Fruit fly (Drosophila melanogaster) whole organism, embryonic: ENCODE data around the gene PpV.

Source experiments
- BEAF-32 ChIP-seq: fragments of 200-800 bp; sonication (Bioruptor generic); optimal IDR thresholded peaks from 3 replicates; lab custom pipeline; 2017; ENCODE audit warnings: missing biosample characterization, missing genetic modification characterization, mild to moderate bottlenecking, moderate library complexity, missing genetic modification reagents
- BtbVII ChIP-seq: fragments of 200-800 bp; sonication (Bioruptor generic); optimal IDR thresholded peaks from 3 replicates; lab custom pipeline; 2017; ENCODE audit warnings: missing biosample characterization, mild to moderate bottlenecking, missing genetic modification characterization
- CG11085 ChIP-seq: fragments of 200-800 bp; sonication (Bioruptor generic); IDR thresholded peaks from 2 replicates; pipeline ENCODE4 v1.3.6; 2022; ENCODE audit warnings: missing biosample characterization, missing genetic modification characterization
- CG11398 ChIP-seq: fragments of 200-800 bp; sonication (Bioruptor generic); optimal IDR thresholded peaks from 2 replicates; lab custom pipeline; 2016; ENCODE audit warnings: missing biosample characterization, missing genetic modification characterization
- CG13123 ChIP-seq: fragments of 200-800 bp; sonication (Bioruptor generic); optimal IDR thresholded peaks from 2 replicates; lab custom pipeline; 2016; ENCODE audit warnings: missing biosample characterization, missing genetic modification characterization
- CG15601 ChIP-seq: fragments of 200-800 bp; sonication (Bioruptor generic); optimal IDR thresholded peaks from 3 replicates; lab custom pipeline; 2019; ENCODE audit warnings: missing biosample characterization, mild to moderate bottlenecking, missing genetic modification characterization, moderate library complexity
- CG16813 ChIP-seq: fragments of 200-800 bp; sonication (Bioruptor generic); IDR thresholded peaks from 3 replicates; pipeline ENCODE4 v1.3.6; 2022; ENCODE audit warnings: missing biosample characterization, missing genetic modification characterization; ENCODE audit not compliant: partially characterized antibody
- CG17186 ChIP-seq: fragments of 200-800 bp; sonication (Bioruptor generic); optimal IDR thresholded peaks from 3 replicates; lab custom pipeline; 2017; ENCODE audit warnings: missing biosample characterization, missing genetic modification reagents, missing genetic modification characterization
- CG1792 ChIP-seq: fragments of 200-800 bp; sonication (Bioruptor generic); optimal IDR thresholded peaks from 2 replicates; lab custom pipeline; 2016; ENCODE audit warnings: missing biosample characterization, missing genetic modification characterization
- CG2120 ChIP-seq: fragments of 200-800 bp; sonication (Bioruptor generic); optimal IDR thresholded peaks from 3 replicates; lab custom pipeline; 2016; ENCODE audit warnings: missing biosample characterization, missing genetic modification characterization
- CG2199 ChIP-seq: fragments of 200-800 bp; sonication (Bioruptor generic); IDR thresholded peaks from 3 replicates; pipeline ENCODE4 v1.3.6; 2022; ENCODE audit warnings: missing biosample characterization, missing genetic modification characterization
- CG3163 ChIP-seq: fragments of 200-800 bp; sonication (Bioruptor generic); optimal IDR thresholded peaks from 3 replicates; lab custom pipeline; 2016; ENCODE audit warnings: missing biosample characterization, missing genetic modification characterization
- CG32772 ChIP-seq: fragments of 200-800 bp; sonication (Bioruptor generic); IDR thresholded peaks from 2 replicates; pipeline ENCODE4 v1.3.6; 2022; ENCODE audit warnings: missing biosample characterization, missing genetic modification characterization
- CG33213 ChIP-seq: fragments of 200-800 bp; sonication (Bioruptor generic); optimal IDR thresholded peaks from 3 replicates; lab custom pipeline; 2016; ENCODE audit warnings: missing biosample characterization, missing genetic modification characterization
- CG34224 ChIP-seq: fragments of 200-800 bp; sonication (Bioruptor generic); IDR thresholded peaks from 3 replicates; pipeline ENCODE4 v1.3.6; 2022; ENCODE audit warnings: missing biosample characterization, missing genetic modification characterization; ENCODE audit not compliant: partially characterized antibody
- CG6765 ChIP-seq: fragments of 200-800 bp; sonication (Bioruptor generic); optimal IDR thresholded peaks from 3 replicates; lab custom pipeline; 2017; ENCODE audit warnings: missing biosample characterization, mild to moderate bottlenecking, missing genetic modification characterization
- CG7271 ChIP-seq: fragments of 200-800 bp; sonication (Bioruptor generic); optimal IDR thresholded peaks from 2 replicates; lab custom pipeline; 2018; ENCODE audit warnings: missing biosample characterization, mild to moderate bottlenecking, missing genetic modification characterization, moderate library complexity
- CG8290 ChIP-seq, 3 experiments: fragments of 200-800 bp; sonication (Bioruptor generic); optimal IDR thresholded peaks; 2 replicates each; lab custom pipeline; 2016 to 2019; ENCODE audit warnings: missing biosample characterization in 3 of 3, missing genetic modification characterization in 3 of 3, mild to moderate bottlenecking in 2 of 3, moderate library complexity in 1 of 3
- CG8359 ChIP-seq: fragments of 200-800 bp; sonication (Bioruptor generic); optimal IDR thresholded peaks from 2 replicates; lab custom pipeline; 2017; ENCODE audit warnings: missing biosample characterization, mild to moderate bottlenecking, missing genetic modification characterization, borderline replicate concordance
- CG8478 ChIP-seq: fragments of >200 bp; optimal IDR thresholded peaks from 2 replicates; lab custom pipeline; 2018
- CG9437 ChIP-seq: fragments of 200-800 bp; sonication (Bioruptor generic); optimal IDR thresholded peaks from 2 replicates; lab custom pipeline; 2018; ENCODE audit warnings: missing biosample characterization, mild to moderate bottlenecking, missing genetic modification characterization
- CG9797 ChIP-seq: fragments of 200-800 bp; sonication (Bioruptor generic); optimal IDR thresholded peaks from 3 replicates; lab custom pipeline; 2018; ENCODE audit warnings: missing biosample characterization, mild to moderate bottlenecking, missing genetic modification characterization
- CHES-1-like ChIP-seq: fragments of 200-800 bp; sonication (Bioruptor generic); optimal IDR thresholded peaks from 2 replicates; lab custom pipeline; 2016; ENCODE audit warnings: missing biosample characterization, missing genetic modification characterization
- Camta ChIP-seq: fragments of 200-800 bp; sonication (Bioruptor generic); optimal IDR thresholded peaks from 2 replicates; lab custom pipeline; 2016; ENCODE audit warnings: missing biosample characterization, missing genetic modification characterization
- Dfd ChIP-seq, 2 experiments: fragments of >200 bp; optimal IDR thresholded peaks; 2 replicates each; lab custom pipeline; 2017; ENCODE audit warnings: missing biosample characterization in 2 of 2, missing genetic modification characterization in 2 of 2
- Dll ChIP-seq: fragments of 200-800 bp; sonication (Bioruptor generic); IDR thresholded peaks from 4 replicates; pipeline ENCODE4 v1.3.6; 2022; ENCODE audit warnings: missing biosample characterization, missing genetic modification characterization; ENCODE audit not compliant: partially characterized antibody
- ERR ChIP-seq: fragments of 200-800 bp; sonication (Bioruptor generic); optimal IDR thresholded peaks from 2 replicates; lab custom pipeline; 2016; ENCODE audit warnings: missing biosample characterization, missing genetic modification characterization
- Elba2 ChIP-seq: fragments of 200-800 bp; sonication (Bioruptor generic); optimal IDR thresholded peaks from 3 replicates; lab custom pipeline; 2016; ENCODE audit warnings: missing biosample characterization, missing genetic modification characterization
- Ets65A ChIP-seq: fragments of 200-800 bp; sonication (Bioruptor generic); peaks from one replicate; lab custom pipeline; 2016; ENCODE audit warnings: missing biosample characterization, missing genetic modification characterization
- HHEX ChIP-seq: fragments of 200-800 bp; sonication (Bioruptor generic); optimal IDR thresholded peaks from 3 replicates; lab custom pipeline; 2017; ENCODE audit warnings: missing biosample characterization, mild to moderate bottlenecking, missing genetic modification characterization, missing genetic modification reagents
- HLH4C ChIP-seq: fragments of 200-800 bp; sonication (Bioruptor generic); IDR thresholded peaks from 3 replicates; pipeline ENCODE4 v1.3.6; 2022; ENCODE audit warnings: missing biosample characterization, missing genetic modification characterization; ENCODE audit not compliant: partially characterized antibody
- HLH54F ChIP-seq: fragments of 200-800 bp; sonication (Bioruptor generic); optimal IDR thresholded peaks from 3 replicates; lab custom pipeline; 2016; ENCODE audit warnings: missing biosample characterization, missing genetic modification characterization
- HLHmδ ChIP-seq: fragments of 200-800 bp; sonication (Bioruptor generic); optimal IDR thresholded peaks from 2 replicates; lab custom pipeline; 2018; ENCODE audit warnings: missing biosample characterization, mild to moderate bottlenecking, missing genetic modification characterization, moderate library complexity
- Hand ChIP-seq: fragments of 200-800 bp; sonication (Bioruptor generic); optimal IDR thresholded peaks from 2 replicates; lab custom pipeline; 2017; ENCODE audit warnings: mild to moderate bottlenecking, missing biosample characterization, missing genetic modification reagents, missing genetic modification characterization
- Hey ChIP-seq: fragments of 200-800 bp; sonication (Bioruptor generic); optimal IDR thresholded peaks from 3 replicates; lab custom pipeline; 2018; ENCODE audit warnings: missing biosample characterization, mild to moderate bottlenecking, missing genetic modification characterization
- Lhr ChIP-seq: fragments of 200-800 bp; sonication (Bioruptor generic); optimal IDR thresholded peaks from 3 replicates; lab custom pipeline; 2017; ENCODE audit warnings: mild to moderate bottlenecking, missing biosample characterization, missing genetic modification reagents, missing genetic modification characterization
- MTF-1 ChIP-seq: fragments of 200-800 bp; sonication (Bioruptor generic); optimal IDR thresholded peaks from 2 replicates; lab custom pipeline; 2018; ENCODE audit warnings: missing biosample characterization, mild to moderate bottlenecking, missing genetic modification characterization, borderline replicate concordance
- Meics ChIP-seq: fragments of 200-800 bp; sonication (Bioruptor generic); optimal IDR thresholded peaks from 2 replicates; lab custom pipeline; 2017; ENCODE audit warnings: missing biosample characterization, mild to moderate bottlenecking, missing genetic modification characterization
- Mes4 ChIP-seq: fragments of 200-800 bp; sonication (Bioruptor generic); optimal IDR thresholded peaks from 2 replicates; lab custom pipeline; 2016; ENCODE audit warnings: missing biosample characterization, missing genetic modification characterization
- Vsx1 ChIP-seq: fragments of 200-800 bp; sonication (Bioruptor generic); optimal IDR thresholded peaks from 2 replicates; lab custom pipeline; 2017; ENCODE audit warnings: missing biosample characterization, mild to moderate bottlenecking, missing genetic modification characterization, missing genetic modification reagents
- chn ChIP-seq: fragments of 200-800 bp; sonication (Bioruptor generic); optimal IDR thresholded peaks from 2 replicates; lab custom pipeline; 2016; ENCODE audit warnings: missing biosample characterization, missing genetic modification characterization
- crc ChIP-seq: fragments of 200-800 bp; sonication (Bioruptor generic); optimal IDR thresholded peaks from 2 replicates; lab custom pipeline; 2016; ENCODE audit warnings: missing biosample characterization, missing genetic modification characterization
- da ChIP-seq: fragments of 200-800 bp; sonication (Bioruptor generic); optimal IDR thresholded peaks from 2 replicates; lab custom pipeline; 2016; ENCODE audit warnings: missing biosample characterization, missing genetic modification characterization
- emc ChIP-seq: fragments of 200-800 bp; sonication (Bioruptor generic); optimal IDR thresholded peaks from 2 replicates; lab custom pipeline; 2016; ENCODE audit warnings: missing biosample characterization, missing genetic modification characterization
- eve ChIP-seq, 2 experiments: fragments of >200 bp; optimal IDR thresholded peaks; 2 replicates each; lab custom pipeline; 2017; ENCODE audit warnings: missing biosample characterization in 2 of 2, missing genetic modification characterization in 2 of 2
- gsb ChIP-seq: fragments of 200-800 bp; sonication (Bioruptor generic); IDR thresholded peaks from 2 replicates; pipeline ENCODE4 v1.3.6; 2022; ENCODE audit warnings: missing biosample characterization, missing genetic modification characterization
- hbn ChIP-seq: fragments of 200-800 bp; sonication (Bioruptor generic); IDR thresholded peaks from 2 replicates; pipeline ENCODE4 v1.3.6; 2022; ENCODE audit warnings: missing biosample characterization, missing genetic modification characterization; ENCODE audit not compliant: partially characterized antibody
- salm ChIP-seq: fragments of 200-800 bp; sonication (Bioruptor generic); optimal IDR thresholded peaks from 2 replicates; lab custom pipeline; 2018; ENCODE audit warnings: missing biosample characterization, mild to moderate bottlenecking, missing genetic modification characterization
- zen2 ChIP-seq: fragments of 200-800 bp; sonication (Bioruptor generic); IDR thresholded peaks from 3 replicates; pipeline ENCODE4 v1.3.6; 2022; ENCODE audit warnings: missing biosample characterization, missing genetic modification characterization; ENCODE audit not compliant: partially characterized antibody
- zfh1 ChIP-seq: fragments of 200-800 bp; sonication (Bioruptor generic); IDR thresholded peaks from 3 replicates; pipeline ENCODE4 v1.3.6; 2022; ENCODE audit warnings: missing biosample characterization, missing genetic modification characterization

Gene PpV

dm6 chrX:6361215-6361614 is 11.5 kb downstream of the PpV start:
- TF ChIP-seq CG7271 (tag; lab: Kevin White, UChicago) (no peak), CG1792 (GFP tag; lab: Kevin White, UChicago) (no peak), zen2 (GFP tag; lab: Robert Waterston, UW) (peak; percentile 29; the same call in 2 of the 3 replicates), CG8359 (GFP tag; lab: Kevin White, UChicago) (no peak), CG3163 (no peak), HHEX (GFP tag; lab: Kevin White, UChicago) (no peak), CG2120 (no peak), CG16813 (GFP tag; lab: Robert Waterston, UW) (peak; percentile 44; the same call in 2 of the 3 replicates), Lhr (GFP tag; lab: Kevin White, UChicago) (no peak), da (GFP tag; lab: Kevin White, UChicago) (no peak), gsb (GFP tag; lab: Robert Waterston, UW) (no peak), ERR (GFP tag; lab: Kevin White, UChicago) (no peak), CG17186 (GFP tag; lab: Kevin White, UChicago) (no peak), eve (GFP tag; optimal IDR thresholded peaks at IDR 0.05; lab: Kevin White, UChicago) (no peak), emc (GFP tag; lab: Kevin White, UChicago) (no peak), Elba2 (GFP tag; lab: Kevin White, UChicago) (no peak), CHES-1-like (GFP tag; lab: Kevin White, UChicago) (no peak), HLH54F (GFP tag; lab: Kevin White, UChicago) (no peak), CG33213 (GFP tag; lab: Kevin White, UChicago) (no peak), HLH4C (GFP tag; lab: Robert Waterston, UW) (no peak), Mes4 (GFP tag; lab: Kevin White, UChicago) (no peak), CG15601 (tag; lab: Kevin White, UChicago) (no peak), CG8478 (lab: Kevin White, UChicago) (no peak), MTF-1 (GFP tag; lab: Kevin White, UChicago) (no peak), CG13123 (GFP tag; lab: Kevin White, UChicago) (no peak), BtbVII (no peak), Dfd (GFP tag; optimal IDR thresholded peaks at IDR 0.05; lab: Kevin White, UChicago) (no peak), CG32772 (no peak), Ets65A (no peak), salm (tag; lab: Kevin White, UChicago) (no peak), hbn (GFP tag; lab: Robert Waterston, UW) (peak; percentile 23; the same call in 1 of the 2 replicates), chn (GFP tag; lab: Kevin White, UChicago) (no peak), Meics (GFP tag; lab: Kevin White, UChicago) (peak; percentile 77), Hand (no peak), CG8290 (GFP tag; optimal IDR thresholded peaks at IDR 0.05; lab: Kevin White, UChicago) (no peak), CG8290 (tag; optimal IDR thresholded peaks at IDR 0.05; lab: Kevin White, UChicago) (peak in 1 of 2 experiments; percentile 43), crc (GFP tag; lab: Kevin White, UChicago) (no peak), CG9797 (GFP tag; lab: Kevin White, UChicago) (no peak), CG34224 (peak; percentile 51; the same call in 2 of the 3 replicates), CG11398 (no peak), Dll (GFP tag; lab: Robert Waterston, UW) (0 out of 4 replicates have a peak, but pooled peaks have one; percentile 18), zfh1 (GFP tag; lab: Robert Waterston, UW) (no peak), CG11085 (GFP tag; lab: Robert Waterston, UW) (no peak), BEAF-32 (GFP tag; lab: Kevin White, UChicago) (no peak), HLHmδ (GFP tag; lab: Kevin White, UChicago) (no peak), Hey (no peak), Camta (GFP tag; lab: Kevin White, UChicago) (no peak), CG6765 (GFP tag; lab: Kevin White, UChicago) (no peak), Vsx1 (GFP tag; lab: Kevin White, UChicago) (no peak), CG2199 (GFP tag; lab: Robert Waterston, UW) (no peak), CG9437 (GFP tag; lab: Kevin White, UChicago) (no peak)
